Worm (Caenorhabditis elegans): ENCODE measurements around the gene wrt-8.

ce11 chrV:15337405-15337804 lies 7.0 kb downstream of the wrt-8 start, which contains the start of gene wrt-7:
- TF ChIP-seq nhr-76 (tag; optimal IDR thresholded peaks at IDR 0.05) (no peak), nhr-12 (tag; optimal IDR thresholded peaks at IDR 0.05) (no peak), unc-39 (tag; optimal IDR thresholded peaks at IDR 0.05) (no peak), ceh-83 (GFP tag; optimal IDR thresholded peaks at IDR 0.05) (no peak), snpc-4 (tag; optimal IDR thresholded peaks at IDR 0.05) (no peak), pha-4 (tag; optimal IDR thresholded peaks at IDR 0.05) (no peak), elt-1 (tag; optimal IDR thresholded peaks at IDR 0.05; ENCODE audit: borderline replicate concordance, insufficient read depth) (no peak), blmp-1 (tag; optimal IDR thresholded peaks at IDR 0.05) (no peak), nhr-28 (tag; optimal IDR thresholded peaks at IDR 0.05) (no peak), sptf-1 (tag; optimal IDR thresholded peaks at IDR 0.05) (no peak), mep-1 (tag; optimal IDR thresholded peaks at IDR 0.05) (no peak), unc-62 (GFP tag; optimal IDR thresholded peaks at IDR 0.05) (no peak), ces-1 (GFP tag; optimal IDR thresholded peaks at IDR 0.05) (no peak)

Measured in whole organism, mixed stage, embryonic.